Worm (Caenorhabditis elegans) whole organism, L3 larva: ENCODE results near the gene R09A8.5.

Experiments
- aly-2 ChIP-seq: fragments of 150-350 bp; optimal IDR thresholded peaks from 2 replicates; lab custom pipeline; 2014; ENCODE audit warnings: missing biosample characterization, missing genetic modification characterization
- ama-1 ChIP-seq: fragments of 150-350 bp; optimal IDR thresholded peaks from 2 replicates; lab custom pipeline; 2018
- ceh-16 ChIP-seq: sonication (generic microtip); optimal IDR thresholded peaks from 2 replicates; lab custom pipeline; 2017; ENCODE audit warnings: missing biosample characterization, missing genetic modification characterization
- ceh-28 ChIP-seq: fragments of 150-350 bp; optimal IDR thresholded peaks from 2 replicates; lab custom pipeline; 2014; ENCODE audit warnings: missing biosample characterization, missing genetic modification reagents, missing genetic modification characterization
- ceh-82 ChIP-seq: fragments of 150-350 bp; optimal IDR thresholded peaks from 2 replicates; lab custom pipeline; 2014; ENCODE audit warnings: missing biosample characterization, missing genetic modification characterization
- daf-12 ChIP-seq: fragments of 150-350 bp; optimal IDR thresholded peaks from 2 replicates; lab custom pipeline; 2014; ENCODE audit warnings: missing biosample characterization, missing genetic modification reagents, missing genetic modification characterization
- egl-27 ChIP-seq: sonication (generic microtip); optimal IDR thresholded peaks from 4 replicates; lab custom pipeline; 2017; ENCODE audit warnings: missing biosample characterization, missing genetic modification reagents, missing genetic modification characterization
- elt-2 ChIP-seq: sonication (generic microtip); optimal IDR thresholded peaks from 2 replicates; lab custom pipeline; 2016; ENCODE audit warnings: missing genetic modification reagents, mild to moderate bottlenecking, missing genetic modification characterization, missing compliant biosample characterization
- elt-3 ChIP-seq, 3 experiments: fragments of 150-350 bp in 1 of 3; sonication (generic microtip) in 2 of 3; optimal IDR thresholded peaks; 2 replicates in 2 of 3; 4 replicates in 1 of 3; lab custom pipeline; 2014 to 2017; ENCODE audit warnings: missing biosample characterization in 3 of 3, missing genetic modification characterization in 3 of 3
- eor-1 ChIP-seq, 2 experiments: fragments of 150-350 bp; optimal IDR thresholded peaks; 2 replicates each; lab custom pipeline; 2014 to 2018; ENCODE audit warnings: missing biosample characterization in 2 of 2, missing genetic modification characterization in 2 of 2
- fkh-10 ChIP-seq: sonication (generic microtip); optimal IDR thresholded peaks from 2 replicates; lab custom pipeline; 2017; ENCODE audit warnings: missing biosample characterization, missing genetic modification reagents, missing genetic modification characterization
- fos-1 ChIP-seq: fragments of 150-350 bp; optimal IDR thresholded peaks from 2 replicates; lab custom pipeline; 2014; ENCODE audit warnings: missing biosample characterization, missing genetic modification characterization
- hmg-11 ChIP-seq: sonication (generic microtip); optimal IDR thresholded peaks from 2 replicates; lab custom pipeline; 2016; ENCODE audit warnings: missing genetic modification characterization, missing compliant biosample characterization
- lin-15B ChIP-seq: fragments of 150-350 bp; optimal IDR thresholded peaks from 2 replicates; lab custom pipeline; 2014; ENCODE audit warnings: missing biosample characterization, missing genetic modification characterization
- lin-39 ChIP-seq: fragments of 150-350 bp; optimal IDR thresholded peaks from 2 replicates; lab custom pipeline; 2018; ENCODE audit warnings: missing biosample characterization, missing genetic modification reagents, missing genetic modification characterization
- lsy-12 ChIP-seq: sonication (generic microtip); optimal IDR thresholded peaks from 2 replicates; lab custom pipeline; 2016; ENCODE audit warnings: mild to moderate bottlenecking, missing genetic modification characterization, missing compliant biosample characterization
- nfya-1 ChIP-seq: sonication (generic microtip); optimal IDR thresholded peaks from 2 replicates; lab custom pipeline; 2017; ENCODE audit warnings: missing genetic modification characterization, mild to moderate bottlenecking, missing compliant biosample characterization, antibody characterized with exemption, moderate library complexity; ENCODE audit not compliant: insufficient read depth
- nhr-11 ChIP-seq: fragments of 150-350 bp; optimal IDR thresholded peaks from 2 replicates; lab custom pipeline; 2014; ENCODE audit warnings: missing biosample characterization, missing genetic modification characterization
- nhr-12 ChIP-seq: fragments of 150-350 bp; optimal IDR thresholded peaks from 2 replicates; lab custom pipeline; 2014; ENCODE audit warnings: missing biosample characterization, missing genetic modification characterization
- nhr-23 ChIP-seq: fragments of 150-350 bp; optimal IDR thresholded peaks from 2 replicates; lab custom pipeline; 2014; ENCODE audit warnings: missing biosample characterization, missing genetic modification reagents, missing genetic modification characterization
- nhr-237 ChIP-seq: fragments of 150-350 bp; optimal IDR thresholded peaks from 2 replicates; lab custom pipeline; 2014; ENCODE audit warnings: missing biosample characterization, missing genetic modification characterization
- nhr-25 ChIP-seq: sonication (generic microtip); optimal IDR thresholded peaks from 2 replicates; lab custom pipeline; 2017; ENCODE audit warnings: missing biosample characterization, missing genetic modification characterization
- nhr-43 ChIP-seq: sonication (generic microtip); optimal IDR thresholded peaks from 2 replicates; lab custom pipeline; 2016; ENCODE audit warnings: mild to moderate bottlenecking, missing genetic modification characterization, missing compliant biosample characterization; ENCODE audit not compliant: poor library complexity, severe bottlenecking
- nhr-76 ChIP-seq: fragments of 150-350 bp; sonication (generic microtip); optimal IDR thresholded peaks from 5 replicates; lab custom pipeline; 2014; ENCODE audit warnings: missing biosample characterization, missing genetic modification characterization
- nhr-77 ChIP-seq: fragments of 150-350 bp; optimal IDR thresholded peaks from 2 replicates; lab custom pipeline; 2014; ENCODE audit warnings: missing biosample characterization, missing genetic modification characterization
- pha-4 ChIP-seq: fragments of 150-350 bp; optimal IDR thresholded peaks from 2 replicates; lab custom pipeline; 2014; ENCODE audit warnings: missing biosample characterization, missing genetic modification reagents, missing genetic modification characterization
- pqm-1 ChIP-seq: fragments of 150-350 bp; optimal IDR thresholded peaks from 2 replicates; lab custom pipeline; 2017; ENCODE audit warnings: missing biosample characterization, missing genetic modification characterization, inconsistent platforms
- sea-2 ChIP-seq: fragments of 150-350 bp; sonication (generic microtip); optimal IDR thresholded peaks from 4 replicates; lab custom pipeline; 2014; ENCODE audit warnings: missing biosample characterization, missing genetic modification reagents, missing genetic modification characterization
- skn-1 ChIP-seq: fragments of 150-350 bp; optimal IDR thresholded peaks from 2 replicates; lab custom pipeline; 2014; ENCODE audit warnings: missing biosample characterization, missing genetic modification characterization
- snpc-4 ChIP-seq: fragments of 150-350 bp; optimal IDR thresholded peaks from 2 replicates; lab custom pipeline; 2014; ENCODE audit warnings: missing biosample characterization, missing genetic modification characterization
- tbx-2 ChIP-seq: sonication (generic microtip); optimal IDR thresholded peaks from 2 replicates; lab custom pipeline; 2016; ENCODE audit warnings: mild to moderate bottlenecking, missing genetic modification characterization, missing compliant biosample characterization
- unc-39 ChIP-seq: sonication (generic microtip); optimal IDR thresholded peaks from 4 replicates; lab custom pipeline; 2017; ENCODE audit warnings: missing biosample characterization, missing genetic modification characterization
- ztf-4 ChIP-seq: fragments of 150-350 bp; optimal IDR thresholded peaks from 2 replicates; lab custom pipeline; 2014; ENCODE audit warnings: missing biosample characterization, missing genetic modification characterization

Gene R09A8.5

ce11 chrX:12664987-12665451, 24.7 kb upstream of the R09A8.5 start (continued):
- TF ChIP-seq nhr-43 (peak; percentile 77), nhr-237 (no peak), snpc-4 (no peak), nhr-23 (peak; percentile 32), nhr-76 (no peak), unc-39 (tag; lab: Kevin White, UChicago) (no peak), egl-27 (tag; lab: Kevin White, UChicago) (peak; percentile 56), nfya-1 (peak; percentile 70), lin-39 (tag; lab: Kevin White, UChicago) (peak; percentile 56), nhr-12 (tag; lab: Kevin White, UChicago) (no peak), hmg-11 (tag; lab: Kevin White, UChicago) (peak; percentile 98), aly-2 (tag; lab: Kevin White, UChicago) (no peak), sea-2 (no peak), ceh-82 (tag; lab: Kevin White, UChicago) (peak; percentile 39), pqm-1 (peak; percentile 62), skn-1 (tag; lab: Kevin White, UChicago) (peak; percentile 43)

ce11 chrX:12664443-12664842, 24.1 kb upstream of the R09A8.5 start:
- TF ChIP-seq fos-1 (tag; lab: Kevin White, UChicago) (no peak), ama-1 (peak; percentile 98), fkh-10 (GFP tag; lab: Kevin White, UChicago) (no peak)

ce11 chrX:12663537-12663936, 23.2 kb upstream of the R09A8.5 start, which contains the start of gene nlp-76:
nlp-76 (minus strand) TSS chrX:12663903.
- TF ChIP-seq eor-1 (tag; optimal IDR thresholded peaks at IDR 0.05; lab: Kevin White, UChicago), result no peak
- TF ChIP-seq ama-1, result peak; percentile 98
- peak; percentile 34 for TF ChIP-seq elt-2
- peak; percentile 47 for TF ChIP-seq nhr-25 (tag; lab: Kevin White, UChicago)
- TF ChIP-seq, all 47 proteins: peak for 3

- TF ChIP-seq nhr-23 (no peak), nhr-43 (peak; percentile 4), ceh-16 (tag; lab: Kevin White, UChicago) (no peak)
Observed at ce11 chrX:12663114-12663513, 22.8 kb upstream of the R09A8.5 start.

ce11 chrX:12661091-12661526, 20.8 kb upstream of the R09A8.5 start:
- TF ChIP-seq lin-15B (tag; lab: Kevin White, UChicago), result no peak
- peak; percentile 95 for TF ChIP-seq lsy-12
- TF ChIP-seq nhr-43, result peak; percentile 48
- peak; percentile 84 for TF ChIP-seq hmg-11 (tag; lab: Kevin White, UChicago)
- TF ChIP-seq elt-3 (tag; optimal IDR thresholded peaks at IDR 0.05; lab: Kevin White, UChicago), result peak in 1 of 3 experiments; percentile 3
- TF ChIP-seq tbx-2, result peak; percentile 60
- TF ChIP-seq lin-39 (tag; lab: Kevin White, UChicago), result peak; percentile 86
- TF ChIP-seq pha-4 (tag; lab: Kevin White, UChicago), result peak; percentile 14
- no peak for TF ChIP-seq eor-1 (tag; optimal IDR thresholded peaks at IDR 0.05; lab: Kevin White, UChicago)
- no peak for TF ChIP-seq sea-2
- TF ChIP-seq aly-2 (tag; lab: Kevin White, UChicago), result no peak
- TF ChIP-seq elt-2, result peak; percentile 56
- TF ChIP-seq ceh-16 (tag; lab: Kevin White, UChicago), result no peak
- TF ChIP-seq ceh-28 (tag; lab: Kevin White, UChicago), result no peak
- TF ChIP-seq nfya-1, result peak; percentile 60
- TF ChIP-seq daf-12 (tag; lab: Kevin White, UChicago), result no peak
- TF ChIP-seq nhr-25 (tag; lab: Kevin White, UChicago), result peak; percentile 66
- peak; percentile 58 for TF ChIP-seq nhr-77
- TF ChIP-seq skn-1 (tag; lab: Kevin White, UChicago), result no peak
- TF ChIP-seq nhr-23, result peak; percentile 46
- no peak for TF ChIP-seq nhr-76
- TF ChIP-seq, all 47 proteins: peak for 12

ce11 chrX:12659814-12660213, 19.5 kb upstream of the R09A8.5 start, which contains the start of gene C02B4.3:
C02B4.3 (minus strand) TSS chrX:12659847.
- no peak for TF ChIP-seq ceh-82 (tag; lab: Kevin White, UChicago)
- TF ChIP-seq sea-2, result no peak
- no peak for TF ChIP-seq aly-2 (tag; lab: Kevin White, UChicago)
- no peak for TF ChIP-seq nhr-11 (tag; lab: Kevin White, UChicago)
- TF ChIP-seq ztf-4 (tag; lab: Kevin White, UChicago), result no peak
- no peak for TF ChIP-seq eor-1 (tag; optimal IDR thresholded peaks at IDR 0.05; lab: Kevin White, UChicago)
- TF ChIP-seq, all 47 proteins: peak for 0
